Worm (Caenorhabditis elegans) whole organism, young adult: ENCODE results near the gene clc-4.

ENCODE experiments used
- B0336.3 ChIP-seq: fragments of 200-800 bp; sonication (Bioruptor generic); IDR thresholded peaks from 2 replicates; pipeline ENCODE4 v1.3.6; 2022; ENCODE audit warnings: missing genetic modification characterization, missing compliant biosample characterization
- C06A6.2 ChIP-seq: fragments of 200-800 bp; sonication (Bioruptor generic); conservative IDR thresholded peaks from 2 replicates; pipeline ENCODE4 v1.3.6; 2022; ENCODE audit warnings: missing genetic modification characterization, missing compliant biosample characterization
- D2030.7 ChIP-seq: fragments of 200-800 bp; sonication (Bioruptor generic); IDR thresholded peaks from 2 replicates; pipeline ENCODE4 v1.3.6; 2022; ENCODE audit warnings: missing genetic modification reagents, missing genetic modification characterization, missing compliant biosample characterization
- F57A8.1 ChIP-seq: fragments of 200-800 bp; sonication (Bioruptor generic); optimal IDR thresholded peaks from 2 replicates; lab custom pipeline; 2018; ENCODE audit warnings: mild to moderate bottlenecking, missing genetic modification characterization, moderate library complexity, missing compliant biosample characterization
- K11D2.4 ChIP-seq: fragments of 200-800 bp; sonication (Bioruptor generic); IDR thresholded peaks from 2 replicates; pipeline ENCODE4 v1.3.6; 2022; ENCODE audit warnings: missing genetic modification reagents, missing genetic modification characterization, missing compliant biosample characterization
- Y53G8AR.9 ChIP-seq: fragments of 200-800 bp; sonication (Bioruptor generic); conservative IDR thresholded peaks from 2 replicates; pipeline ENCODE4 v1.3.6; 2022; ENCODE audit warnings: missing genetic modification reagents, missing genetic modification characterization, missing compliant biosample characterization
- atf-7 ChIP-seq: sonication (generic microtip); optimal IDR thresholded peaks from 2 replicates; lab custom pipeline; 2017; ENCODE audit warnings: mild to moderate bottlenecking, missing genetic modification characterization, missing compliant biosample characterization
- attf-3 ChIP-seq: fragments of 200-800 bp; sonication (Bioruptor generic); conservative IDR thresholded peaks from 2 replicates; pipeline ENCODE4 v1.3.6; 2022; ENCODE audit warnings: missing genetic modification reagents, missing genetic modification characterization, missing compliant biosample characterization
- attf-5 ChIP-seq: fragments of 200-800 bp; sonication (Bioruptor generic); optimal IDR thresholded peaks from 2 replicates; lab custom pipeline; 2018; ENCODE audit warnings: mild to moderate bottlenecking, missing genetic modification characterization, missing compliant biosample characterization
- ccch-3 ChIP-seq: fragments of 200-800 bp; sonication (Bioruptor generic); optimal IDR thresholded peaks from 2 replicates; lab custom pipeline; 2018; ENCODE audit warnings: mild to moderate bottlenecking, missing genetic modification characterization, missing compliant biosample characterization
- cebp-1 ChIP-seq, 2 experiments: fragments of 200-800 bp in 1 of 2; sonication (Bioruptor generic) in 1 of 2; sonication (generic microtip) in 1 of 2; IDR thresholded peaks in 1 of 2; optimal IDR thresholded peaks in 1 of 2; 2 replicates each; pipeline versions ENCODE4 v1.3.6 to Lab custom; 2017 to 2022; ENCODE audit warnings: missing compliant biosample characterization in 2 of 2, missing genetic modification characterization in 2 of 2, mild to moderate bottlenecking in 1 of 2, missing genetic modification reagents in 1 of 2, moderate library complexity in 1 of 2
- ceh-27 ChIP-seq: fragments of 200-800 bp; sonication (Bioruptor generic); optimal IDR thresholded peaks from 2 replicates; lab custom pipeline; 2018; ENCODE audit warnings: mild to moderate bottlenecking, missing genetic modification characterization, moderate library complexity, missing compliant biosample characterization
- ceh-40 ChIP-seq: fragments of 200-800 bp; sonication (Bioruptor generic); IDR thresholded peaks from 2 replicates; pipeline ENCODE4 v1.3.6; 2022; ENCODE audit warnings: missing genetic modification characterization, missing compliant biosample characterization
- ceh-79 ChIP-seq: sonication (generic microtip); optimal IDR thresholded peaks from 2 replicates; lab custom pipeline; 2017; ENCODE audit warnings: mild to moderate bottlenecking, missing genetic modification characterization, missing compliant biosample characterization
- dox-1 ChIP-seq: fragments of 200-800 bp; sonication (Bioruptor generic); IDR thresholded peaks from 2 replicates; pipeline ENCODE4 v1.3.6; 2022; ENCODE audit warnings: missing genetic modification reagents, missing genetic modification characterization, missing compliant biosample characterization
- egl-44 ChIP-seq: fragments of 200-800 bp; sonication (Bioruptor generic); IDR thresholded peaks from 2 replicates; pipeline ENCODE4 v1.3.6; 2022; ENCODE audit warnings: missing genetic modification reagents, missing genetic modification characterization, missing compliant biosample characterization
- ekl-4 ChIP-seq: fragments of 200-800 bp; sonication (Bioruptor generic); IDR thresholded peaks from 2 replicates; pipeline ENCODE4 v1.3.6; 2022; ENCODE audit warnings: missing genetic modification reagents, missing genetic modification characterization, missing compliant biosample characterization
- hlh-26 ChIP-seq: fragments of 200-800 bp; sonication (Bioruptor generic); conservative IDR thresholded peaks from 2 replicates; pipeline ENCODE4 v1.3.6; 2022; ENCODE audit warnings: missing genetic modification reagents, missing genetic modification characterization, missing compliant biosample characterization
- hmg-1.2 ChIP-seq: fragments of 200-800 bp; sonication (Bioruptor generic); IDR thresholded peaks from 2 replicates; pipeline ENCODE4 v1.3.6; 2022; ENCODE audit warnings: missing genetic modification reagents, missing genetic modification characterization, missing compliant biosample characterization
- let-526 ChIP-seq: fragments of 200-800 bp; sonication (Bioruptor generic); IDR thresholded peaks from 2 replicates; pipeline ENCODE4 v1.3.6; 2022; ENCODE audit warnings: missing genetic modification reagents, missing genetic modification characterization, missing compliant biosample characterization
- let-607 ChIP-seq, 2 experiments: fragments of 200-800 bp in 1 of 2; sonication (Bioruptor generic) in 1 of 2; sonication (generic microtip) in 1 of 2; optimal IDR thresholded peaks; 2 replicates each; lab custom pipeline; 2016 to 2018; ENCODE audit warnings: mild to moderate bottlenecking in 2 of 2, missing compliant biosample characterization in 2 of 2, missing genetic modification characterization in 2 of 2, moderate library complexity in 2 of 2, missing genotype in 1 of 2
- lin-40 ChIP-seq: sonication (generic microtip); optimal IDR thresholded peaks from 2 replicates; lab custom pipeline; 2016; ENCODE audit warnings: missing genetic modification characterization, mild to moderate bottlenecking, missing compliant biosample characterization, missing genotype, missing genetic modification reagents
- lir-1 ChIP-seq: fragments of 200-800 bp; sonication (Bioruptor generic); conservative IDR thresholded peaks from 2 replicates; pipeline ENCODE4 v1.3.6; 2022; ENCODE audit warnings: missing genetic modification reagents, missing genetic modification characterization, missing compliant biosample characterization
- madf-10 ChIP-seq: sonication (generic microtip); optimal IDR thresholded peaks from 2 replicates; lab custom pipeline; 2016; ENCODE audit warnings: mild to moderate bottlenecking, missing genetic modification characterization, missing compliant biosample characterization
- mcd-1 ChIP-seq: fragments of 200-800 bp; sonication (Bioruptor generic); IDR thresholded peaks from 2 replicates; pipeline ENCODE4 v1.3.6; 2022; ENCODE audit warnings: missing genetic modification reagents, missing genetic modification characterization, missing compliant biosample characterization
- nfya-1 ChIP-seq: sonication (generic microtip); optimal IDR thresholded peaks from 2 replicates; lab custom pipeline; 2017; ENCODE audit warnings: antibody characterized with exemption, missing compliant biosample characterization, missing genetic modification characterization, borderline replicate concordance; ENCODE audit not compliant: insufficient read depth
- nfyb-1 ChIP-seq: fragments of 200-800 bp; sonication (Bioruptor generic); IDR thresholded peaks from 2 replicates; pipeline ENCODE4 v1.3.6; 2022; ENCODE audit warnings: missing genetic modification reagents, missing genetic modification characterization, missing compliant biosample characterization
- nhr-120 ChIP-seq: fragments of 200-800 bp; sonication (Bioruptor generic); IDR thresholded peaks from 2 replicates; pipeline ENCODE4 v1.3.6; 2022; ENCODE audit warnings: missing genetic modification characterization, missing compliant biosample characterization
- nhr-80 ChIP-seq: sonication (generic microtip); optimal IDR thresholded peaks from 2 replicates; lab custom pipeline; 2016; ENCODE audit warnings: missing genetic modification characterization, missing compliant biosample characterization
- pha-4 ChIP-seq: fragments of 150-350 bp; sonication (generic microtip); optimal IDR thresholded peaks from 2 replicates; lab custom pipeline; 2014; ENCODE audit warnings: missing biosample characterization, missing genetic modification reagents, missing genetic modification characterization
- rcor-1 ChIP-seq: fragments of 200-800 bp; sonication (Bioruptor generic); IDR thresholded peaks from 2 replicates; pipeline ENCODE4 v1.3.6; 2022; ENCODE audit warnings: missing genetic modification reagents, missing genetic modification characterization, missing compliant biosample characterization
- rpc-1 ChIP-seq, 2 experiments: fragments of 150-350 bp in 1 of 2; sonication (generic microtip) in 1 of 2; optimal IDR thresholded peaks; 2 replicates each; lab custom pipeline; 2014 to 2018; ENCODE audit warnings: missing biosample characterization in 1 of 2, missing genetic modification characterization in 1 of 2, missing genetic modification reagents in 1 of 2, missing genotype in 1 of 2
- snpc-1.3 ChIP-seq: sonication (generic microtip); optimal IDR thresholded peaks from 2 replicates; lab custom pipeline; 2017; ENCODE audit warnings: missing genetic modification characterization, mild to moderate bottlenecking, missing compliant biosample characterization, antibody characterized with exemption, moderate library complexity, missing genotype, missing genetic modification reagents; ENCODE audit not compliant: insufficient read depth
- snpc-4 ChIP-seq, 5 experiments: fragments of 150-350 bp in 1 of 5; sonication (generic microtip) in 4 of 5; optimal IDR thresholded peaks; 2 replicates each; lab custom pipeline; 2014 to 2018; ENCODE audit warnings: missing genetic modification characterization in 5 of 5, missing biosample characterization in 3 of 5, antibody characterized with exemption in 2 of 5, mild to moderate bottlenecking in 2 of 5, missing compliant biosample characterization in 2 of 5, missing genotype in 2 of 5, moderate library complexity in 2 of 5, missing genetic modification reagents in 1 of 5
- tbp1 ChIP-seq: fragments of 200-800 bp; sonication (Bioruptor generic); optimal IDR thresholded peaks from 2 replicates; lab custom pipeline; 2018; ENCODE audit warnings: mild to moderate bottlenecking, missing genetic modification characterization, missing compliant biosample characterization
- unc-62 ChIP-seq: fragments of 150-350 bp; optimal IDR thresholded peaks from 2 replicates; lab custom pipeline; 2014; ENCODE audit warnings: missing biosample characterization, missing genetic modification reagents, missing genetic modification characterization
- xnd-1 ChIP-seq: sonication (generic microtip); optimal IDR thresholded peaks from 2 replicates; lab custom pipeline; 2016; ENCODE audit warnings: missing genotype, missing genetic modification reagents, missing genetic modification characterization, missing compliant biosample characterization
- ztf-22 ChIP-seq: fragments of 200-800 bp; sonication (Bioruptor generic); optimal IDR thresholded peaks from 2 replicates; lab custom pipeline; 2018; ENCODE audit warnings: mild to moderate bottlenecking, missing genetic modification characterization, moderate library complexity, missing compliant biosample characterization
- ztf-25 ChIP-seq: fragments of 200-800 bp; sonication (Bioruptor generic); IDR thresholded peaks from 2 replicates; pipeline ENCODE4 v1.3.6; 2022; ENCODE audit warnings: missing genetic modification reagents, missing genetic modification characterization, missing compliant biosample characterization
- ztf-6 ChIP-seq: fragments of 200-800 bp; sonication (Bioruptor generic); IDR thresholded peaks from 2 replicates; pipeline ENCODE4 v1.3.6; 2022; ENCODE audit warnings: missing genetic modification reagents, missing genetic modification characterization, missing compliant biosample characterization

clc-4 gene

ce11 chrX:10772165-10772584 is 11.5 kb downstream of the clc-4 start (continued):
- TF ChIP-seq attf-5 = peak; percentile 62
- TF ChIP-seq dox-1 (GFP tag; lab: Robert Waterston, UW) = peak; percentile 56
- TF ChIP-seq tbp1 = peak; percentile 28
- peak; percentile 30; the same call in 1 of the 2 replicates for TF ChIP-seq hmg-1.2
- no peak for TF ChIP-seq ceh-79 (tag; lab: Kevin White, UChicago)
- 0 out of 2 replicates have a peak, but pooled peaks have one; percentile 19 for TF ChIP-seq Y53G8AR.9 (GFP tag; lab: Robert Waterston, UW)
- TF ChIP-seq C06A6.2 = 0 out of 2 replicates have a peak, but pooled peaks have one; percentile 21
- TF ChIP-seq mcd-1 (GFP tag; lab: Robert Waterston, UW) = no peak
- peak; percentile 29; the same call in 1 of the 2 replicates for TF ChIP-seq rcor-1 (GFP tag; lab: Robert Waterston, UW)
- peak; percentile 34; the same call in 1 of the 2 replicates for TF ChIP-seq K11D2.4 (GFP tag; lab: Robert Waterston, UW)
- no peak for TF ChIP-seq snpc-4 (GFP tag; optimal IDR thresholded peaks at IDR 0.05; lab: Kevin White, UChicago)
- TF ChIP-seq snpc-4 (tag; optimal IDR thresholded peaks at IDR 0.05; lab: Kevin White, UChicago) = peak in 1 of 4 experiments; percentile 3
- peak; percentile 67 for TF ChIP-seq B0336.3 (GFP tag; lab: Robert Waterston, UW)
- peak; percentile 21 for TF ChIP-seq madf-10 (tag; lab: Kevin White, UChicago)
- 0 out of 2 replicates have a peak, but pooled peaks have one; percentile 47 for TF ChIP-seq let-526 (GFP tag; lab: Robert Waterston, UW)
- TF ChIP-seq ccch-3 (GFP tag; lab: Kevin White, UChicago) = no peak
- TF ChIP-seq nhr-120 (GFP tag; lab: Robert Waterston, UW) = no peak
- no peak for TF ChIP-seq F57A8.1 (GFP tag; lab: Kevin White, UChicago)
- no peak for TF ChIP-seq ztf-22
- 0 out of 2 replicates have a peak, but pooled peaks have one; percentile 34 for TF ChIP-seq lir-1 (GFP tag; lab: Robert Waterston, UW)
- peak in 1 of 2 experiments; percentile 47 for TF ChIP-seq let-607 (tag; optimal IDR thresholded peaks at IDR 0.05; lab: Kevin White, UChicago)
- TF ChIP-seq ztf-6 (GFP tag; lab: Robert Waterston, UW) = no peak
- TF ChIP-seq snpc-1.3 (tag; lab: Kevin White, UChicago) = no peak
- TF ChIP-seq ceh-40 (GFP tag; lab: Robert Waterston, UW) = no peak
- TF ChIP-seq nfyb-1 = peak; percentile 29; the same call in 1 of the 2 replicates
- TF ChIP-seq hlh-26 (GFP tag; lab: Robert Waterston, UW) = no peak
- no peak for TF ChIP-seq ztf-25
- TF ChIP-seq D2030.7 (GFP tag; lab: Robert Waterston, UW) = no peak
- no peak for TF ChIP-seq ceh-27 (GFP tag; lab: Kevin White, UChicago)
- TF ChIP-seq rpc-1 (optimal IDR thresholded peaks at IDR 0.05; lab: Kevin White, UChicago) = no peak
- no peak for TF ChIP-seq rpc-1 (tag; optimal IDR thresholded peaks at IDR 0.05; lab: Kevin White, UChicago)
- no peak for TF ChIP-seq egl-44 (GFP tag; lab: Robert Waterston, UW)
- peak; percentile 57; the same call in 1 of the 2 replicates for TF ChIP-seq ekl-4
- TF ChIP-seq atf-7 (tag; lab: Kevin White, UChicago) = peak; percentile 79
- TF ChIP-seq lin-40 = peak; percentile 48
- peak; percentile 81 for TF ChIP-seq unc-62 (GFP tag; lab: Kevin White, UChicago)
- peak; percentile 93 for TF ChIP-seq cebp-1 (GFP tag; IDR thresholded peaks at IDR 0.05; lab: Robert Waterston, UW)
- TF ChIP-seq cebp-1 (tag; optimal IDR thresholded peaks at IDR 0.05; lab: Kevin White, UChicago) = peak; percentile 97
- TF ChIP-seq attf-3 = 0 out of 2 replicates have a peak, but pooled peaks have one; percentile 10
- peak; percentile 88 for TF ChIP-seq nhr-80 (tag; lab: Kevin White, UChicago)
- TF ChIP-seq pha-4 (tag; lab: Kevin White, UChicago) = no peak
- no peak for TF ChIP-seq xnd-1 (tag; lab: Kevin White, UChicago)
- no peak for TF ChIP-seq nfya-1 (tag; lab: Kevin White, UChicago)
